Fruit fly (Drosophila melanogaster) whole organism, embryonic: Measurements from ENCODE around the gene CG42538.

Experiments used
- Ada2b ChIP-seq: fragments of 200-800 bp; sonication (Bioruptor generic); IDR thresholded peaks from 2 replicates; pipeline ENCODE4 v1.3.6; 2022; ENCODE audit warnings: missing biosample characterization, missing genetic modification characterization
- BtbVII ChIP-seq: fragments of 200-800 bp; sonication (Bioruptor generic); optimal IDR thresholded peaks from 3 replicates; lab custom pipeline; 2017; ENCODE audit warnings: missing biosample characterization, mild to moderate bottlenecking, missing genetic modification characterization
- CG11093 ChIP-seq: fragments of 200-800 bp; sonication (Bioruptor generic); IDR thresholded peaks from 3 replicates; pipeline ENCODE4 v1.3.6; 2022; ENCODE audit warnings: missing biosample characterization, missing genetic modification characterization
- CG12299 ChIP-seq: fragments of 200-800 bp; sonication (Bioruptor generic); optimal IDR thresholded peaks from 2 replicates; lab custom pipeline; 2018; ENCODE audit warnings: missing biosample characterization, mild to moderate bottlenecking, missing genetic modification characterization
- CG13624 ChIP-seq: fragments of 200-800 bp; sonication (Bioruptor generic); optimal IDR thresholded peaks from 2 replicates; lab custom pipeline; 2016; ENCODE audit warnings: missing biosample characterization, missing genetic modification characterization
- CG15011 ChIP-seq: fragments of 200-800 bp; sonication (Bioruptor generic); optimal IDR thresholded peaks from 3 replicates; lab custom pipeline; 2018; ENCODE audit warnings: missing biosample characterization, mild to moderate bottlenecking, missing genetic modification characterization
- CG16815 ChIP-seq: fragments of 200-800 bp; sonication (Bioruptor generic); optimal IDR thresholded peaks from 3 replicates; lab custom pipeline; 2017; ENCODE audit warnings: missing biosample characterization, mild to moderate bottlenecking, missing genetic modification characterization
- CG17328 ChIP-seq: fragments of 200-800 bp; sonication (Bioruptor generic); IDR thresholded peaks from 2 replicates; pipeline ENCODE4 v1.3.6; 2022; ENCODE audit warnings: missing biosample characterization, missing genetic modification characterization
- CG1832 ChIP-seq: fragments of 200-800 bp; sonication (Bioruptor generic); optimal IDR thresholded peaks from 2 replicates; lab custom pipeline; 2017; ENCODE audit warnings: missing biosample characterization, mild to moderate bottlenecking, missing genetic modification characterization, inconsistent platforms
- CG2875 ChIP-seq: fragments of 200-800 bp; sonication (Bioruptor generic); optimal IDR thresholded peaks from 2 replicates; lab custom pipeline; 2017; ENCODE audit warnings: missing biosample characterization, mild to moderate bottlenecking, missing genetic modification characterization, missing genetic modification reagents
- CG6175 ChIP-seq: fragments of 200-800 bp; sonication (Bioruptor generic); IDR thresholded peaks from 3 replicates; pipeline ENCODE4 v1.3.6; 2022; ENCODE audit warnings: missing biosample characterization, missing genetic modification characterization
- CG6813 ChIP-seq: fragments of 200-800 bp; sonication (Bioruptor generic); optimal IDR thresholded peaks from 2 replicates; lab custom pipeline; 2017; ENCODE audit warnings: missing biosample characterization, missing genetic modification characterization, mild to moderate bottlenecking, moderate library complexity, missing genetic modification reagents
- CG7839 ChIP-seq: fragments of 200-800 bp; sonication (Bioruptor generic); optimal IDR thresholded peaks from 3 replicates; lab custom pipeline; 2018; ENCODE audit warnings: missing biosample characterization, mild to moderate bottlenecking, missing genetic modification characterization, moderate library complexity
- CG7928 ChIP-seq: fragments of 200-800 bp; sonication (Bioruptor generic); optimal IDR thresholded peaks from 2 replicates; lab custom pipeline; 2017; ENCODE audit warnings: missing biosample characterization, mild to moderate bottlenecking, missing genetic modification characterization
- Ets65A ChIP-seq: fragments of 200-800 bp; sonication (Bioruptor generic); peaks from one replicate; lab custom pipeline; 2016; ENCODE audit warnings: missing biosample characterization, missing genetic modification characterization
- Ets97D ChIP-seq: fragments of 200-800 bp; sonication (Bioruptor generic); optimal IDR thresholded peaks from 3 replicates; lab custom pipeline; 2016; ENCODE audit warnings: missing biosample characterization, missing genetic modification characterization
- GATAe ChIP-seq: fragments of 200-800 bp; sonication (Bioruptor generic); conservative IDR thresholded peaks from 2 replicates; pipeline ENCODE4 v1.3.6; 2022; ENCODE audit warnings: missing biosample characterization, missing genetic modification characterization
- Hey ChIP-seq: fragments of 200-800 bp; sonication (Bioruptor generic); optimal IDR thresholded peaks from 3 replicates; lab custom pipeline; 2018; ENCODE audit warnings: missing biosample characterization, mild to moderate bottlenecking, missing genetic modification characterization
- Hmr ChIP-seq: fragments of 200-800 bp; sonication (Bioruptor generic); optimal IDR thresholded peaks from 3 replicates; lab custom pipeline; 2017; ENCODE audit warnings: mild to moderate bottlenecking, missing biosample characterization, missing genetic modification reagents, missing genetic modification characterization
- Hr78 ChIP-seq, 2 experiments: fragments of 200-800 bp in 1 of 2; fragments of >200 bp in 1 of 2; sonication (Bioruptor generic) in 1 of 2; optimal IDR thresholded peaks; 2 replicates each; lab custom pipeline; 2017 to 2019; ENCODE audit warnings: missing biosample characterization in 2 of 2, missing genetic modification characterization in 2 of 2, mild to moderate bottlenecking in 1 of 2, moderate library complexity in 1 of 2
- Kr ChIP-seq: fragments of 200-800 bp; sonication (Bioruptor generic); optimal IDR thresholded peaks from 2 replicates; lab custom pipeline; 2017; ENCODE audit warnings: missing biosample characterization, mild to moderate bottlenecking, missing genetic modification characterization
- NC2α ChIP-seq: fragments of 200-800 bp; sonication (Bioruptor generic); optimal IDR thresholded peaks from 2 replicates; lab custom pipeline; 2016; ENCODE audit warnings: missing biosample characterization, missing genetic modification characterization
- NC2β ChIP-seq: fragments of 200-800 bp; sonication (Bioruptor generic); optimal IDR thresholded peaks from 2 replicates; lab custom pipeline; 2016; ENCODE audit warnings: missing biosample characterization, missing genetic modification characterization
- Rfx ChIP-seq: fragments of 200-800 bp; sonication (Bioruptor generic); IDR thresholded peaks from 2 replicates; pipeline ENCODE4 v1.3.6; 2022; ENCODE audit warnings: missing biosample characterization, missing genetic modification characterization
- Six4 ChIP-seq: fragments of 200-800 bp; sonication (Bioruptor generic); optimal IDR thresholded peaks from 2 replicates; lab custom pipeline; 2016; ENCODE audit warnings: missing biosample characterization, missing genetic modification characterization
- al ChIP-seq: fragments of 200-800 bp; sonication (Bioruptor generic); IDR thresholded peaks from 2 replicates; pipeline ENCODE4 v1.3.6; 2022; ENCODE audit warnings: missing biosample characterization, missing genetic modification characterization
- ap ChIP-seq: fragments of 200-800 bp; sonication (Bioruptor generic); IDR thresholded peaks from 2 replicates; pipeline ENCODE4 v1.3.6; 2022; ENCODE audit warnings: missing biosample characterization, missing genetic modification characterization
- bcd ChIP-seq: fragments of 200-800 bp; sonication (Bioruptor generic); optimal IDR thresholded peaks from 2 replicates; lab custom pipeline; 2017; ENCODE audit warnings: missing biosample characterization, mild to moderate bottlenecking, missing genetic modification characterization
- bigmax ChIP-seq: fragments of 200-800 bp; sonication (Bioruptor generic); optimal IDR thresholded peaks from 2 replicates; lab custom pipeline; 2018; ENCODE audit warnings: missing biosample characterization, mild to moderate bottlenecking, missing genetic modification characterization
- cg ChIP-seq: fragments of 200-800 bp; sonication (Bioruptor generic); optimal IDR thresholded peaks from 3 replicates; lab custom pipeline; 2019; ENCODE audit warnings: missing biosample characterization, mild to moderate bottlenecking, missing genetic modification characterization, moderate library complexity
- chinmo ChIP-seq: fragments of 200-800 bp; sonication (Bioruptor generic); IDR thresholded peaks from 4 replicates; pipeline ENCODE4 v1.3.6; 2022; ENCODE audit warnings: missing biosample characterization, missing genetic modification characterization; ENCODE audit not compliant: partially characterized antibody
- corto ChIP-seq: fragments of 200-800 bp; sonication (Bioruptor generic); optimal IDR thresholded peaks from 2 replicates; lab custom pipeline; 2016; ENCODE audit warnings: missing biosample characterization, mild to moderate bottlenecking, missing genetic modification characterization, moderate library complexity
- dimm ChIP-seq: fragments of 200-800 bp; sonication (Bioruptor generic); IDR thresholded peaks from 2 replicates; pipeline ENCODE4 v1.3.6; 2022; ENCODE audit warnings: missing biosample characterization, missing genetic modification characterization
- esg ChIP-seq: fragments of 200-800 bp; sonication (Bioruptor generic); conservative IDR thresholded peaks from 2 replicates; pipeline ENCODE4 v1.3.6; 2022; ENCODE audit warnings: missing biosample characterization, missing genetic modification characterization
- eyg ChIP-seq: fragments of 200-800 bp; sonication (Bioruptor generic); optimal IDR thresholded peaks from 3 replicates; lab custom pipeline; 2016; ENCODE audit warnings: missing biosample characterization, missing genetic modification characterization
- fd3F ChIP-seq: fragments of 200-800 bp; sonication (Bioruptor generic); optimal IDR thresholded peaks from 2 replicates; lab custom pipeline; 2018; ENCODE audit warnings: missing biosample characterization, mild to moderate bottlenecking, missing genetic modification characterization, moderate library complexity
- grau ChIP-seq: fragments of 200-800 bp; optimal IDR thresholded peaks from 3 replicates; lab custom pipeline; 2019; ENCODE audit warnings: missing biosample characterization, mild to moderate bottlenecking, missing genetic modification characterization, moderate library complexity
- gro ChIP-seq: fragments of 200-800 bp; sonication (Bioruptor generic); optimal IDR thresholded peaks from 2 replicates; lab custom pipeline; 2016; ENCODE audit warnings: missing biosample characterization, missing genetic modification characterization
- hkb ChIP-seq, 2 experiments: fragments of 200-800 bp in 1 of 2; fragments of >200 bp in 1 of 2; sonication (Bioruptor generic) in 1 of 2; IDR thresholded peaks in 1 of 2; optimal IDR thresholded peaks in 1 of 2; 2 replicates each; pipeline versions ENCODE4 v1.3.6 to Lab custom; 2017 to 2022; ENCODE audit warnings: missing biosample characterization in 1 of 2, missing genetic modification characterization in 1 of 2
- hth ChIP-seq: fragments of >200 bp; optimal IDR thresholded peaks from 2 replicates; lab custom pipeline; 2017; ENCODE audit warnings: inconsistent platforms
- jing ChIP-seq: fragments of 200-800 bp; sonication (Bioruptor generic); optimal IDR thresholded peaks from 2 replicates; lab custom pipeline; 2018; ENCODE audit warnings: missing biosample characterization, mild to moderate bottlenecking, missing genetic modification characterization
- kni ChIP-seq: fragments of 200-800 bp; sonication (Bioruptor generic); optimal IDR thresholded peaks from 3 replicates; lab custom pipeline; 2017; ENCODE audit warnings: mild to moderate bottlenecking, missing biosample characterization, missing genetic modification reagents, missing genetic modification characterization
- otp ChIP-seq: fragments of 200-800 bp; sonication (Bioruptor generic); IDR thresholded peaks from 3 replicates; pipeline ENCODE4, ENCODE4 v1.3.6; 2022; ENCODE audit warnings: missing biosample characterization, missing genetic modification characterization
- phol ChIP-seq: fragments of 200-800 bp; sonication (Bioruptor generic); optimal IDR thresholded peaks from 3 replicates; lab custom pipeline; 2018; ENCODE audit warnings: missing biosample characterization, mild to moderate bottlenecking, missing genetic modification characterization, moderate library complexity
- scrt ChIP-seq: fragments of 200-800 bp; sonication (Bioruptor generic); optimal IDR thresholded peaks from 2 replicates; lab custom pipeline; 2018; ENCODE audit warnings: missing biosample characterization, mild to moderate bottlenecking, missing genetic modification characterization, moderate library complexity
- so ChIP-seq: fragments of 200-800 bp; sonication (Bioruptor generic); IDR thresholded peaks from 3 replicates; pipeline ENCODE4 v1.3.6; 2022; ENCODE audit warnings: missing biosample characterization, missing genetic modification characterization
- vfl ChIP-seq: fragments of 200-800 bp; sonication (Bioruptor generic); optimal IDR thresholded peaks from 2 replicates; lab custom pipeline; 2016; ENCODE audit warnings: missing biosample characterization, missing genetic modification characterization
- vnd ChIP-seq: fragments of 200-800 bp; sonication (Bioruptor generic); IDR thresholded peaks from 3 replicates; pipeline ENCODE4 v1.3.6; 2022; ENCODE audit warnings: missing biosample characterization, missing genetic modification characterization; ENCODE audit not compliant: partially characterized antibody
- zen2 ChIP-seq: fragments of 200-800 bp; sonication (Bioruptor generic); IDR thresholded peaks from 3 replicates; pipeline ENCODE4 v1.3.6; 2022; ENCODE audit warnings: missing biosample characterization, missing genetic modification characterization; ENCODE audit not compliant: partially characterized antibody
- zf30C ChIP-seq: fragments of 200-800 bp; sonication (Bioruptor generic); optimal IDR thresholded peaks from 3 replicates; lab custom pipeline; 2018; ENCODE audit warnings: missing biosample characterization, mild to moderate bottlenecking, missing genetic modification characterization

CG42538 gene

DNA sequence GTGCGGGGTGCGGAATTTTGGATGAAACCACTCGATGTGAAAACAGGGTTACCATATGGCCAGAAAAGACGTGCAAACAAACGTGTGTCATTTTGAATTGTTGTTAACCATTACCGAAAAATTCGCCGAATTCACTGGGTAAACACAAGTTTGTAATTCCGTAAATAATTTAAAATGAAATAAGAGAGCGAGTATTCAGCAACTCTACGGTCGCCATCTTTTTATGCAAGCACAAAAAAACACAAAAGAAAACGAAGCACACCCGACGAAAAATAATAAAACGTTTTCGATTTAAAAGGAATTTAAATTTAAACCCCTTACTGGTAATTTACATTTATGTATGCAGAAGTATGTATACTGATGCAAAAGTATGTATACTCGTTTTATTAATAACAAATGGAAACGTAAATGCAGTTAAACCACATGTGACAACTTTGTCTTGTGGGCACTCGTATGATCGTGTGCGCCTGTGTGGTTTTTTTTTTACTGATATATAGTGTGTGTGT is 11.6 kb downstream of the CG42538 start (continued):
- peak; percentile 92 for TF ChIP-seq CG6813 (GFP tag; lab: Kevin White, UChicago)
- TF ChIP-seq Ada2b (GFP tag; lab: Robert Waterston, UW): peak; percentile 87
- peak; percentile 82 for TF ChIP-seq al (GFP tag; lab: Robert Waterston, UW)
- no peak for TF ChIP-seq zen2 (GFP tag; lab: Robert Waterston, UW)
- peak; percentile 91 for TF ChIP-seq scrt (GFP tag; lab: Kevin White, UChicago)
- peak; percentile 94 for TF ChIP-seq CG7839
- TF ChIP-seq kni (GFP tag; lab: Kevin White, UChicago): no peak
- peak; percentile 74 for TF ChIP-seq dimm
- TF ChIP-seq CG2875 (GFP tag; lab: Kevin White, UChicago): peak; percentile 85
- peak; percentile 85 for TF ChIP-seq otp (GFP tag; lab: Robert Waterston, UW)
- peak; percentile 94 for TF ChIP-seq CG17328 (GFP tag; lab: Robert Waterston, UW)
- peak; percentile 83; the same call in 2 of the 3 replicates for TF ChIP-seq CG6175 (GFP tag; lab: Robert Waterston, UW)
- TF ChIP-seq CG16815 (GFP tag; lab: Kevin White, UChicago): peak; percentile 78
- TF ChIP-seq GATAe: peak; percentile 63; the same call in 1 of the 2 replicates
- TF ChIP-seq hkb (optimal IDR thresholded peaks at IDR 0.05; lab: Kevin White, UChicago): no peak
- TF ChIP-seq hkb (GFP tag; IDR thresholded peaks at IDR 0.05; lab: Robert Waterston, UW): peak; percentile 96
- TF ChIP-seq gro (GFP tag; lab: Kevin White, UChicago): peak; percentile 93
- TF ChIP-seq CG13624 (GFP tag; lab: Kevin White, UChicago): peak; percentile 89
- no peak for TF ChIP-seq CG1832 (GFP tag; lab: Kevin White, UChicago)
- TF ChIP-seq bcd (GFP tag; lab: Kevin White, UChicago): peak; percentile 88
- TF ChIP-seq eyg: peak; percentile 88
- TF ChIP-seq fd3F (GFP tag; lab: Kevin White, UChicago): peak; percentile 92
- TF ChIP-seq Ets97D (GFP tag; lab: Kevin White, UChicago): peak; percentile 47
- peak; percentile 97 for TF ChIP-seq corto (GFP tag; lab: Kevin White, UChicago)
- no peak for TF ChIP-seq Kr (GFP tag; lab: Kevin White, UChicago)
- peak; percentile 70 for TF ChIP-seq NC2α
- peak; percentile 85 for TF ChIP-seq NC2β (GFP tag; lab: Kevin White, UChicago)
- TF ChIP-seq hth: no peak
- TF ChIP-seq CG15011 (GFP tag; lab: Kevin White, UChicago): peak; percentile 86
- TF ChIP-seq Six4: peak; percentile 89
- peak; percentile 92 for TF ChIP-seq so (GFP tag; lab: Robert Waterston, UW)
- peak; percentile 95 for TF ChIP-seq Ets65A (GFP tag; lab: Kevin White, UChicago)
- TF ChIP-seq zf30C (GFP tag; lab: Kevin White, UChicago): no peak
- peak; percentile 86 for TF ChIP-seq CG11093
- TF ChIP-seq cg (GFP tag; lab: Kevin White, UChicago): peak; percentile 83
- no peak for TF ChIP-seq chinmo (GFP tag; lab: Robert Waterston, UW)
- peak; percentile 93 for TF ChIP-seq Rfx (GFP tag; lab: Robert Waterston, UW)
- peak; percentile 78 for TF ChIP-seq jing (GFP tag; lab: Kevin White, UChicago)
- TF ChIP-seq grau (tag; lab: Kevin White, UChicago): peak; percentile 91
- TF ChIP-seq vnd: no peak
- peak; percentile 94 for TF ChIP-seq CG12299 (tag; lab: Kevin White, UChicago)
- peak in 1 of 2 experiments; percentile 72 for TF ChIP-seq Hr78 (GFP tag; optimal IDR thresholded peaks at IDR 0.05; lab: Kevin White, UChicago)
- TF ChIP-seq Hey (tag; lab: Kevin White, UChicago): peak; percentile 63
- TF ChIP-seq vfl (GFP tag; lab: Kevin White, UChicago): peak; percentile 88
- TF ChIP-seq CG7928: peak; percentile 61
- TF ChIP-seq ap (GFP tag; lab: Robert Waterston, UW): peak; percentile 88
- peak; percentile 96 for TF ChIP-seq phol (tag; lab: Kevin White, UChicago)
- TF ChIP-seq esg (GFP tag; lab: Robert Waterston, UW): peak; percentile 83
- TF ChIP-seq bigmax (GFP tag; lab: Kevin White, UChicago): no peak
- peak; percentile 86 for TF ChIP-seq BtbVII
- peak; percentile 94 for TF ChIP-seq Hmr
